Fruit fly (Drosophila melanogaster) whole organism, embryonic: Measurements from ENCODE around the gene CG15160.

Source experiments
- Bdp1 ChIP-seq: fragments of 200-800 bp; sonication (Bioruptor generic); optimal IDR thresholded peaks from 3 replicates; lab custom pipeline; 2016; ENCODE audit warnings: missing biosample characterization, missing genetic modification characterization
- CG10147 ChIP-seq: fragments of 200-800 bp; sonication (Bioruptor generic); optimal IDR thresholded peaks from 2 replicates; lab custom pipeline; 2019; ENCODE audit warnings: missing biosample characterization, mild to moderate bottlenecking, missing genetic modification characterization, moderate library complexity
- CG10274 ChIP-seq: fragments of 200-800 bp; sonication (Bioruptor generic); optimal IDR thresholded peaks from 3 replicates; lab custom pipeline; 2017; ENCODE audit warnings: missing biosample characterization, mild to moderate bottlenecking, missing genetic modification characterization
- CG10366 ChIP-seq: fragments of 200-800 bp; sonication (Bioruptor generic); IDR thresholded peaks from 2 replicates; pipeline ENCODE4 v1.3.6; 2022; ENCODE audit warnings: missing biosample characterization, missing genetic modification characterization
- CG10462 ChIP-seq: fragments of 200-800 bp; sonication (Bioruptor generic); optimal IDR thresholded peaks from 2 replicates; lab custom pipeline; 2016; ENCODE audit warnings: missing biosample characterization, missing genetic modification characterization
- CG13296 ChIP-seq: fragments of 200-800 bp; sonication (Bioruptor generic); optimal IDR thresholded peaks from 3 replicates; lab custom pipeline; 2018; ENCODE audit warnings: missing biosample characterization, mild to moderate bottlenecking, missing genetic modification characterization
- CG15479 ChIP-seq: fragments of 200-800 bp; sonication (Bioruptor generic); optimal IDR thresholded peaks from 3 replicates; lab custom pipeline; 2019; ENCODE audit warnings: missing biosample characterization, mild to moderate bottlenecking, missing genetic modification characterization, moderate library complexity
- CG18619 ChIP-seq: fragments of 200-800 bp; sonication (Bioruptor generic); optimal IDR thresholded peaks from 3 replicates; lab custom pipeline; 2017; ENCODE audit warnings: missing biosample characterization, mild to moderate bottlenecking, missing genetic modification characterization
- CG2875 ChIP-seq: fragments of 200-800 bp; sonication (Bioruptor generic); optimal IDR thresholded peaks from 2 replicates; lab custom pipeline; 2017; ENCODE audit warnings: missing biosample characterization, mild to moderate bottlenecking, missing genetic modification characterization, missing genetic modification reagents
- CG34224 ChIP-seq: fragments of 200-800 bp; sonication (Bioruptor generic); IDR thresholded peaks from 3 replicates; pipeline ENCODE4 v1.3.6; 2022; ENCODE audit warnings: missing biosample characterization, missing genetic modification characterization; ENCODE audit not compliant: partially characterized antibody
- CG43689 ChIP-seq: fragments of 200-800 bp; sonication (Bioruptor generic); IDR thresholded peaks from 2 replicates; pipeline ENCODE4 v1.3.6; 2022; ENCODE audit warnings: missing biosample characterization, missing genetic modification characterization
- CG4854 ChIP-seq: fragments of 200-800 bp; sonication (Bioruptor generic); optimal IDR thresholded peaks from 2 replicates; lab custom pipeline; 2016; ENCODE audit warnings: missing biosample characterization, missing genetic modification characterization, inconsistent platforms
- CG6854 ChIP-seq: fragments of 200-800 bp; sonication (Bioruptor generic); optimal IDR thresholded peaks from 3 replicates; lab custom pipeline; 2017; ENCODE audit warnings: missing biosample characterization, mild to moderate bottlenecking, missing genetic modification characterization
- CG8281 ChIP-seq: fragments of 200-800 bp; sonication (Bioruptor generic); optimal IDR thresholded peaks from 2 replicates; lab custom pipeline; 2018; ENCODE audit warnings: missing biosample characterization, mild to moderate bottlenecking, missing genetic modification characterization, moderate library complexity
- CG8290 ChIP-seq, 3 experiments: fragments of 200-800 bp; sonication (Bioruptor generic); optimal IDR thresholded peaks; 2 replicates each; lab custom pipeline; 2016 to 2019; ENCODE audit warnings: missing biosample characterization in 3 of 3, missing genetic modification characterization in 3 of 3, mild to moderate bottlenecking in 2 of 3, moderate library complexity in 1 of 3
- CHES-1-like ChIP-seq: fragments of 200-800 bp; sonication (Bioruptor generic); optimal IDR thresholded peaks from 2 replicates; lab custom pipeline; 2016; ENCODE audit warnings: missing biosample characterization, missing genetic modification characterization
- D19B ChIP-seq: fragments of 200-800 bp; sonication (Bioruptor generic); optimal IDR thresholded peaks from 2 replicates; lab custom pipeline; 2017; ENCODE audit warnings: missing biosample characterization, mild to moderate bottlenecking, missing genetic modification characterization
- Dbx ChIP-seq: fragments of 200-800 bp; sonication (Bioruptor generic); IDR thresholded peaks from 3 replicates; pipeline ENCODE4 v1.3.6; 2022; ENCODE audit warnings: missing biosample characterization, missing genetic modification characterization
- Dek ChIP-seq: fragments of 200-800 bp; sonication (Bioruptor generic); optimal IDR thresholded peaks from 3 replicates; lab custom pipeline; 2019; ENCODE audit warnings: missing biosample characterization, mild to moderate bottlenecking, missing genetic modification characterization, moderate library complexity
- Dp ChIP-seq: fragments of 200-800 bp; sonication (Bioruptor generic); optimal IDR thresholded peaks from 2 replicates; lab custom pipeline; 2018; ENCODE audit warnings: missing biosample characterization, mild to moderate bottlenecking, missing genetic modification characterization, moderate library complexity
- Fer1 ChIP-seq: fragments of 200-800 bp; sonication (Bioruptor generic); optimal IDR thresholded peaks from 2 replicates; lab custom pipeline; 2017; ENCODE audit warnings: missing biosample characterization, mild to moderate bottlenecking, missing genetic modification characterization
- GATAe ChIP-seq: fragments of 200-800 bp; sonication (Bioruptor generic); conservative IDR thresholded peaks from 2 replicates; pipeline ENCODE4 v1.3.6; 2022; ENCODE audit warnings: missing biosample characterization, missing genetic modification characterization
- HLH3B ChIP-seq: fragments of 200-800 bp; sonication (Bioruptor generic); IDR thresholded peaks from 2 replicates; pipeline ENCODE4 v1.3.6; 2022; ENCODE audit warnings: missing biosample characterization, missing genetic modification characterization
- Hand ChIP-seq: fragments of 200-800 bp; sonication (Bioruptor generic); optimal IDR thresholded peaks from 2 replicates; lab custom pipeline; 2017; ENCODE audit warnings: mild to moderate bottlenecking, missing biosample characterization, missing genetic modification reagents, missing genetic modification characterization
- Hr3 ChIP-seq: fragments of 200-800 bp; sonication (Bioruptor generic); optimal IDR thresholded peaks from 3 replicates; lab custom pipeline; 2016; ENCODE audit warnings: missing biosample characterization, missing genetic modification characterization
- Hr78 ChIP-seq, 2 experiments: fragments of 200-800 bp in 1 of 2; fragments of >200 bp in 1 of 2; sonication (Bioruptor generic) in 1 of 2; optimal IDR thresholded peaks; 2 replicates each; lab custom pipeline; 2017 to 2019; ENCODE audit warnings: missing biosample characterization in 2 of 2, missing genetic modification characterization in 2 of 2, mild to moderate bottlenecking in 1 of 2, moderate library complexity in 1 of 2
- Nf-YB ChIP-seq: fragments of 200-800 bp; sonication (Bioruptor generic); optimal IDR thresholded peaks from 3 replicates; lab custom pipeline; 2019; ENCODE audit warnings: missing biosample characterization, mild to moderate bottlenecking, missing genetic modification characterization, moderate library complexity
- Sry-δ ChIP-seq: fragments of 200-800 bp; sonication (Bioruptor generic); optimal IDR thresholded peaks from 2 replicates; lab custom pipeline; 2016; ENCODE audit warnings: missing biosample characterization, missing genetic modification characterization
- Trl ChIP-seq, 3 experiments: fragments of >200 bp in 2 of 3; fragments of 200-800 bp in 1 of 3; sonication (Bioruptor generic) in 1 of 3; optimal IDR thresholded peaks; 2 replicates in 1 of 3; 3 replicates in 2 of 3; lab custom pipeline; 2016 to 2017; ENCODE audit warnings: missing biosample characterization in 1 of 3, missing genetic modification characterization in 1 of 3
- Usf ChIP-seq: fragments of 200-800 bp; sonication (Bioruptor generic); optimal IDR thresholded peaks from 2 replicates; lab custom pipeline; 2017; ENCODE audit warnings: missing genotype, missing biosample characterization, missing genetic modification characterization
- Xrp1 ChIP-seq: fragments of 200-800 bp; sonication (Bioruptor generic); IDR thresholded peaks from 2 replicates; pipeline ENCODE4 v1.3.6; 2022; ENCODE audit warnings: missing biosample characterization, missing genetic modification characterization
- ash1 ChIP-seq: fragments of 200-800 bp; sonication (Bioruptor generic); optimal IDR thresholded peaks from 2 replicates; lab custom pipeline; 2018; ENCODE audit warnings: missing biosample characterization, mild to moderate bottlenecking, missing genetic modification characterization
- cad ChIP-seq: fragments of >200 bp; optimal IDR thresholded peaks from 2 replicates; lab custom pipeline; 2017; ENCODE audit warnings: missing biosample characterization, missing genetic modification characterization
- cato ChIP-seq: fragments of 200-800 bp; sonication (Bioruptor generic); optimal IDR thresholded peaks from 2 replicates; lab custom pipeline; 2016; ENCODE audit warnings: missing biosample characterization, missing genetic modification characterization, borderline replicate concordance
- fd96Cb ChIP-seq: fragments of 200-800 bp; sonication (Bioruptor generic); optimal IDR thresholded peaks from 2 replicates; lab custom pipeline; 2018; ENCODE audit warnings: missing biosample characterization, mild to moderate bottlenecking, missing genetic modification characterization, moderate library complexity
- gcm ChIP-seq: fragments of 200-800 bp; sonication (Bioruptor generic); optimal IDR thresholded peaks from 2 replicates; lab custom pipeline; 2019; ENCODE audit warnings: missing biosample characterization, mild to moderate bottlenecking, missing genetic modification characterization, moderate library complexity
- gcm2 ChIP-seq: fragments of 200-800 bp; sonication (Bioruptor generic); optimal IDR thresholded peaks from 2 replicates; lab custom pipeline; 2016; ENCODE audit warnings: missing biosample characterization, missing genetic modification characterization
- nmo ChIP-seq: fragments of 200-800 bp; sonication (Bioruptor generic); optimal IDR thresholded peaks from 2 replicates; lab custom pipeline; 2018; ENCODE audit warnings: missing biosample characterization, mild to moderate bottlenecking, missing genetic modification characterization, moderate library complexity
- pan ChIP-seq, 4 experiments: fragments of >200 bp in 3 of 4; fragments of 200-800 bp in 1 of 4; sonication (Bioruptor generic) in 1 of 4; optimal IDR thresholded peaks in 3 of 4; IDR thresholded peaks in 1 of 4; 2 replicates each; pipeline versions ENCODE4 v1.3.6 to Lab custom; 2017 to 2022; ENCODE audit warnings: missing biosample characterization in 2 of 4, missing genetic modification characterization in 2 of 4, mixed read lengths in 1 of 4
- phol ChIP-seq: fragments of 200-800 bp; sonication (Bioruptor generic); optimal IDR thresholded peaks from 3 replicates; lab custom pipeline; 2018; ENCODE audit warnings: missing biosample characterization, mild to moderate bottlenecking, missing genetic modification characterization, moderate library complexity
- prd ChIP-seq, 3 experiments: fragments of >200 bp in 2 of 3; fragments of 200-800 bp in 1 of 3; sonication (Bioruptor generic) in 1 of 3; optimal IDR thresholded peaks in 2 of 3; IDR thresholded peaks in 1 of 3; 2 replicates in 2 of 3; 3 replicates in 1 of 3; pipeline versions ENCODE4 v1.3.6 to Lab custom; 2017 to 2022; ENCODE audit warnings: missing biosample characterization in 1 of 3, missing genetic modification characterization in 1 of 3
- ranshi ChIP-seq: fragments of 200-800 bp; sonication (Bioruptor generic); IDR thresholded peaks from 2 replicates; pipeline ENCODE4 v1.3.6; 2022; ENCODE audit warnings: missing biosample characterization, missing genetic modification characterization
- shn ChIP-seq: fragments of 200-800 bp; sonication (Bioruptor generic); optimal IDR thresholded peaks from 3 replicates; lab custom pipeline; 2016; ENCODE audit warnings: missing biosample characterization, missing genetic modification characterization
- slbo ChIP-seq: fragments of 200-800 bp; sonication (Bioruptor generic); IDR thresholded peaks from 2 replicates; pipeline ENCODE4 v1.3.6; 2022; ENCODE audit warnings: missing biosample characterization, missing genetic modification characterization
- slp2 ChIP-seq: fragments of 200-800 bp; sonication (Bioruptor generic); optimal IDR thresholded peaks from 2 replicates; lab custom pipeline; 2016; ENCODE audit warnings: missing biosample characterization, missing genetic modification characterization
- sna ChIP-seq: fragments of 200-800 bp; sonication (Bioruptor generic); IDR thresholded peaks from 2 replicates; pipeline ENCODE4 v1.3.6; 2022; ENCODE audit warnings: missing biosample characterization, missing genetic modification characterization; ENCODE audit not compliant: partially characterized antibody
- trh ChIP-seq: fragments of 200-800 bp; sonication (Bioruptor generic); optimal IDR thresholded peaks from 2 replicates; lab custom pipeline; 2016; ENCODE audit warnings: missing biosample characterization, missing genetic modification characterization
- wor ChIP-seq: fragments of 200-800 bp; sonication (Bioruptor generic); IDR thresholded peaks from 2 replicates; pipeline ENCODE4 v1.3.6; 2022; ENCODE audit warnings: missing biosample characterization, missing genetic modification characterization

The CG15160 gene

dm6 chr2L:18567563-18567962 is 23.1 kb upstream of the CG15160 start (continued):
- TF ChIP-seq CG8281 (tag; lab: Kevin White, UChicago) (no peak), Xrp1 (GFP tag; lab: Robert Waterston, UW) (0 out of 2 replicates have a peak, but pooled peaks have one; percentile 45), trh (GFP tag; lab: Kevin White, UChicago) (peak; percentile 23), GATAe (GFP tag; lab: Robert Waterston, UW) (no peak), Bdp1 (GFP tag; lab: Kevin White, UChicago) (peak; percentile 8), gcm2 (GFP tag; lab: Kevin White, UChicago) (no peak), Hand (GFP tag; lab: Kevin White, UChicago) (no peak), gcm (GFP tag; lab: Kevin White, UChicago) (no peak), Dp (no peak), sna (GFP tag; lab: Robert Waterston, UW) (no peak), Fer1 (GFP tag; lab: Kevin White, UChicago) (peak; percentile 66), CG10462 (GFP tag; lab: Kevin White, UChicago) (no peak), CG2875 (GFP tag; lab: Kevin White, UChicago) (no peak), Hr3 (GFP tag; lab: Kevin White, UChicago) (no peak), pan (optimal IDR thresholded peaks at IDR 0.05; lab: Kevin White, UChicago) (no peak), pan (GFP tag; optimal IDR thresholded peaks at IDR 0.05 in 1 of 2, IDR thresholded peaks at IDR 0.05 in 1 of 2) (peak in 1 of 2 experiments; percentile 13), CG13296 (GFP tag; lab: Kevin White, UChicago) (peak; percentile 56), CG8290 (GFP tag; optimal IDR thresholded peaks at IDR 0.05; lab: Kevin White, UChicago) (no peak), CG8290 (tag; optimal IDR thresholded peaks at IDR 0.05; lab: Kevin White, UChicago) (peak in 1 of 2 experiments; percentile 71), Sry-δ (GFP tag; lab: Kevin White, UChicago) (no peak), CG10366 (GFP tag; lab: Robert Waterston, UW) (no peak), Usf (GFP tag; lab: Kevin White, UChicago) (no peak), CHES-1-like (peak; percentile 73), Dek (tag; lab: Kevin White, UChicago) (peak; percentile 42), prd (optimal IDR thresholded peaks at IDR 0.05; lab: Kevin White, UChicago) (no peak), prd (GFP tag; IDR thresholded peaks at IDR 0.05; lab: Robert Waterston, UW) (no peak), CG43689 (GFP tag; lab: Robert Waterston, UW) (no peak), CG15479 (GFP tag; lab: Kevin White, UChicago) (no peak), ranshi (GFP tag; lab: Robert Waterston, UW) (peak; percentile 39; the same call in 1 of the 2 replicates), Dbx (GFP tag; lab: Robert Waterston, UW) (peak; percentile 61; the same call in 2 of the 3 replicates), cato (GFP tag; lab: Kevin White, UChicago) (no peak), CG34224 (GFP tag; lab: Robert Waterston, UW) (no peak), CG10147 (GFP tag; lab: Kevin White, UChicago) (peak; percentile 15), CG4854 (GFP tag; lab: Kevin White, UChicago) (peak; percentile 33), CG10274 (no peak), Nf-YB (GFP tag; lab: Kevin White, UChicago) (no peak), wor (GFP tag; lab: Robert Waterston, UW) (no peak), Trl (optimal IDR thresholded peaks at IDR 0.05; lab: Kevin White, UChicago) (no peak), Trl (GFP tag; optimal IDR thresholded peaks at IDR 0.05; lab: Kevin White, UChicago) (peak; percentile 62), fd96Cb (tag; lab: Kevin White, UChicago) (no peak), D19B (peak; percentile 26), cad (GFP tag; lab: Kevin White, UChicago) (no peak), phol (tag; lab: Kevin White, UChicago) (no peak), Hr78 (GFP tag; optimal IDR thresholded peaks at IDR 0.05; lab: Kevin White, UChicago) (no peak), CG18619 (GFP tag; lab: Kevin White, UChicago) (peak; percentile 64), shn (GFP tag; lab: Kevin White, UChicago) (no peak), nmo (GFP tag; lab: Kevin White, UChicago) (no peak), CG6854 (GFP tag; lab: Kevin White, UChicago) (no peak), ash1 (GFP tag; lab: Kevin White, UChicago) (no peak), HLH3B (no peak), slbo (GFP tag; lab: Robert Waterston, UW) (peak; percentile 49; the same call in 1 of the 2 replicates), slp2 (GFP tag; lab: Kevin White, UChicago) (no peak)
